Fruit fly (Drosophila melanogaster): ENCODE measurements around the gene CG14787.

- TF ChIP-seq CG6276 (GFP tag; optimal IDR thresholded peaks at IDR 0.05) (no peak), esn (GFP tag; optimal IDR thresholded peaks at IDR 0.05) (no peak), CG6163 (GFP tag; IDR thresholded peaks at IDR 0.05) (no peak), CG32006 (GFP tag; optimal IDR thresholded peaks at IDR 0.05) (no peak), fd59A (GFP tag; optimal IDR thresholded peaks at IDR 0.05) (no peak), topi (GFP tag; optimal IDR thresholded peaks at IDR 0.05) (no peak), Lpt (GFP tag; optimal IDR thresholded peaks at IDR 0.05) (no peak), Met (GFP tag; optimal IDR thresholded peaks at IDR 0.05) (no peak), Sox14 (GFP tag; optimal IDR thresholded peaks at IDR 0.05) (no peak)
Observed at dm6 chrX:1476436-1476835, 15.0 kb upstream of the CG14787 start.
